Worm (Caenorhabditis elegans) whole organism, L1 larva: ENCODE measurements around the gene nrps-1.

Experiments used
- alr-1 ChIP-seq: fragments of 200-800 bp; sonication (Bioruptor generic); optimal IDR thresholded peaks from 2 replicates; lab custom pipeline; 2018; ENCODE audit warnings: borderline replicate concordance, mild to moderate bottlenecking, missing genetic modification characterization, missing compliant biosample characterization
- ama-1 ChIP-seq: fragments of 150-350 bp; optimal IDR thresholded peaks from 2 replicates; lab custom pipeline; 2014
- fos-1 ChIP-seq: fragments of 150-350 bp; optimal IDR thresholded peaks from 2 replicates; lab custom pipeline; 2014; ENCODE audit warnings: missing biosample characterization, missing genetic modification characterization
- nhr-84 ChIP-seq: sonication (generic microtip); optimal IDR thresholded peaks from 2 replicates; lab custom pipeline; 2017; ENCODE audit warnings: missing biosample characterization, missing genetic modification characterization
- nhr-90 ChIP-seq: sonication (generic microtip); optimal IDR thresholded peaks from 2 replicates; lab custom pipeline; 2016; ENCODE audit warnings: mild to moderate bottlenecking, missing genetic modification characterization, missing compliant biosample characterization; ENCODE audit not compliant: poor library complexity

ce11 chrIII:11559677-11560076 lies 25.2 kb downstream of the nrps-1 start:
- TF ChIP-seq nhr-84 (no peak), ama-1 (lab: Kevin White, UChicago) (no peak), alr-1 (tag; lab: Kevin White, UChicago) (no peak), nhr-90 (tag; lab: Kevin White, UChicago) (no peak), fos-1 (tag; lab: Kevin White, UChicago) (no peak)
